Worm (Caenorhabditis elegans): ENCODE measurements around the gene C05D2.8.

The C05D2.8 gene

DNA sequence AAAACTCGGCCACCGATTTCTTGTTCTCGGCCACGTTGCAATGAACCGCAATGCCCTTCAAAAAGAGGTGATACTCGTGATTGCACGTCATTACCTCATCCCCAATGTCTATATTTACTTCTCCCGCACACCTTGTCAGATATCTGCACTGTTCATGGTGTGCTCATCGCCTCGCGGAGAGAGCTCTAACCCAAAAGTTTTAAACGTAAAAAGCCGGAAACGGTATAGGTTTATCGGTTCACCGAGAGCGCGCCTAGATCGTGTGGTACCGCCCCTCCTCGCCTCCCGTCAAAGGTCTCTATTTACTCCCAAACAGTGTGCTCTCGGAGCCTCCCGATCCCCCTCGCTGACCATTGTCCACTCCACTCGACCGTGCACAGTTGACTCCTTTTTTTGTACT lies 25.5 kb downstream of the C05D2.8 start, which contains the start of gene F56D2.3:
Gene F56D2.3, plus strand, starts transcription at position 301 of the 400 bp plus-strand sequence.
- TF ChIP-seq W03F9.2 (tag; optimal IDR thresholded peaks at IDR 0.05) (no peak), dao-5 (tag; optimal IDR thresholded peaks at IDR 0.05) (no peak), him-1 (tag; optimal IDR thresholded peaks at IDR 0.05) (no peak)

- no peak for TF ChIP-seq him-1 (tag; optimal IDR thresholded peaks at IDR 0.05)
- no peak for TF ChIP-seq W03F9.2 (tag; optimal IDR thresholded peaks at IDR 0.05)
These were observed 27.4 kb downstream of the C05D2.8 start, which contains the start of the genes F56D2.8 and uev-2 for ce11 chrIII:5582766-5583165. F56D2.8 (minus strand) TSS chrIII:5582866. uev-2 (plus strand) TSS chrIII:5583125.

- no peak for TF ChIP-seq him-1 (tag; optimal IDR thresholded peaks at IDR 0.05)
- TF ChIP-seq W03F9.2 (tag; optimal IDR thresholded peaks at IDR 0.05): no peak
- no peak for TF ChIP-seq dao-5 (tag; optimal IDR thresholded peaks at IDR 0.05)
These were observed 29.1 kb downstream of the C05D2.8 start, which contains the start of gene F56D2.5 for ce11 chrIII:5581049-5581448. F56D2.5 (minus strand) TSS chrIII:5581419.

ce11 chrIII:5573694-5574093 lies 36.5 kb downstream of the C05D2.8 start, which contains the start of gene molo-1:
molo-1 (plus strand) TSS chrIII:5573994.
- TF ChIP-seq dao-5 (tag; optimal IDR thresholded peaks at IDR 0.05) (no peak), W03F9.2 (tag; optimal IDR thresholded peaks at IDR 0.05) (no peak), him-1 (tag; optimal IDR thresholded peaks at IDR 0.05) (no peak)

ce11 chrIII:5572806-5573205 lies 37.3 kb downstream of the C05D2.8 start:
- TF ChIP-seq him-1 (tag; optimal IDR thresholded peaks at IDR 0.05) (no peak), W03F9.2 (tag; optimal IDR thresholded peaks at IDR 0.05) (no peak), dao-5 (tag; optimal IDR thresholded peaks at IDR 0.05) (no peak)

- TF ChIP-seq him-1 (tag; optimal IDR thresholded peaks at IDR 0.05) (no peak), dao-5 (tag; optimal IDR thresholded peaks at IDR 0.05) (no peak), W03F9.2 (tag; optimal IDR thresholded peaks at IDR 0.05) (no peak)
These were observed 39.2 kb downstream of the C05D2.8 start for ce11 chrIII:5570814-5571443.

DNA sequence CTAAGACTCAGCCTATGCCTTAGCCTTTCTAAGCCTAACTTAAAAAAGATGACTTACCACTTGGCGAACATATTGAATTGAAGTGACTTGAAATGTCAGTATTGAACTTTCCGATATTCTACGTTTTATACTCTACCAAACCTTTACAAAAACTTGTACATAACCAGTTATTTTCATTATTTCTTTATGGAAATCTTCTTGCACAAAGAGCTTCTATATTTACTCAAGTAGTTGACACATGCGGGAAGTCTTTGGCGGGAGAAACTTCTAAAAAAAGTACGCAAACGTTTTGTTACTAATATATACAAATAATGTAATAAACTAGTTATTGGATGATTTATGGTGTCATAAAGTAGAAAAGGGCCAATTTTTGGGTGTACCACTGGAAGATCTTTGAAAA lies 41.5 kb downstream of the C05D2.8 start, which contains the start of gene nspb-12:
Gene nspb-12, minus strand, starts transcription at position 101 of the 400 bp plus-strand sequence.
- TF ChIP-seq dao-5 (tag; optimal IDR thresholded peaks at IDR 0.05) (no peak), W03F9.2 (tag; optimal IDR thresholded peaks at IDR 0.05) (no peak), him-1 (tag; optimal IDR thresholded peaks at IDR 0.05) (no peak)

DNA sequence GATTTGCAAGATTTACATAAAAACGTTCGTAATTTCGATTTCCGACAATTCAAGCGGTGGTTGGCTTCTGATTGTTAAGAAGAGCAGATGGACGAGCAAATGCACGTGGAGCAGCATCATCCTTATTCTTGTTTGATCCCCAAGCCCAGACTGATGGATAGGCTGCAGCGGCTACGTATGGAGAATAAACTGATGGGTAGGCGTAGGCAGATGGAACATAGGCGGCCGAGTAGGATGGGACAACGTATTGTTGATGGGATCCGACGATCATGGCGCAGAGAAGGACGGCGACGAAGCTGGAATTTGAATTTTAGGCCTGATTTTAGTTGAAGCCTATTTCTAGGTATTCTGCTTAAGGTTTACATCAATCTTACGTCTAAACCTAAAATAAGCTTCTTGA lies 41.9 kb downstream of the C05D2.8 start:
- no peak for TF ChIP-seq W03F9.2 (tag; optimal IDR thresholded peaks at IDR 0.05)
- TF ChIP-seq dao-5 (tag; optimal IDR thresholded peaks at IDR 0.05): no peak
- TF ChIP-seq him-1 (tag; optimal IDR thresholded peaks at IDR 0.05): no peak

ce11 chrIII:5566496-5566895 lies 43.6 kb downstream of the C05D2.8 start:
- TF ChIP-seq him-1 (tag; optimal IDR thresholded peaks at IDR 0.05): no peak
- no peak for TF ChIP-seq W03F9.2 (tag; optimal IDR thresholded peaks at IDR 0.05)
- no peak for TF ChIP-seq dao-5 (tag; optimal IDR thresholded peaks at IDR 0.05)

DNA sequence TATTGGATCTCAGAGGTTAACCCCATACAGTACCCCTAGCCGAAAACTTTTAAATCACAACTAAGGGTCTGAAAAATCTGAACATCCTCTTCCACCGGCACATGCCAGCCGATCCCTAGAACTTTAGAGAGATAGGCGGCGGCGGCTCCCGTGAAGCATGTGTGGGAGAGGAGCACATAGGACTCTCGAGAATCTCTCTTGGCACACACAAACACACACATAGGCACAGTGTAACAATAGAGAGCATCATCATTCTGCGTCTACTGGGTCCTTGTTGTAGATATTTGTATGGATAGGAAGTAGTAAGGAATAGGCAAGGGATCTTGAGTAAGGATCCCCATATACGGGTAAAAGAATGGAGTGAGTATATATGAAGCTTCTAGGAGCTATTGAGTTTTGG lies 44.4 kb downstream of the C05D2.8 start:
- TF ChIP-seq him-1 (tag; optimal IDR thresholded peaks at IDR 0.05) (no peak), W03F9.2 (tag; optimal IDR thresholded peaks at IDR 0.05) (no peak), dao-5 (tag; optimal IDR thresholded peaks at IDR 0.05) (no peak)

DNA sequence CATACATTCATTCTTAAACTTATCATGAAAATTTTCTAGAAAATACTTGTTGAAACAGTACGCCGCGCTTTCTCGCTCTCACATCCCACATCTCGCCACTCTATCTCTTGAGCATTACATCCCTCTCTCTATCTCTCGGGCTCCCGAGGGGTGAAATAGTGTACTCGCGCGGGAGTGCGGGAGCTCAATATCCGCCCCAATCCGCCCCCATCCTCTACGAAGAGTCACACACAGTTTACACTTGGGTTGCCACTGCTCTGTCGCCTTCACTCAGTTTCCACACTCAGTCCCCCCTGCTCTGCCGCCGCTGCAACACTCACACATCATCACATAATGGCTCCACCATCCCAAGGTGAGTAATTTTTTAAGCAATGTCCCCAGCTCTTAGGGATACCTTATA lies 45.3 kb downstream of the C05D2.8 start, which contains the start of gene mlc-3:
Gene mlc-3, plus strand, starts transcription at position 227 of the 400 bp plus-strand sequence.
- TF ChIP-seq dao-5 (tag; optimal IDR thresholded peaks at IDR 0.05) (no peak), W03F9.2 (tag; optimal IDR thresholded peaks at IDR 0.05) (no peak), him-1 (tag; optimal IDR thresholded peaks at IDR 0.05) (no peak)

DNA sequence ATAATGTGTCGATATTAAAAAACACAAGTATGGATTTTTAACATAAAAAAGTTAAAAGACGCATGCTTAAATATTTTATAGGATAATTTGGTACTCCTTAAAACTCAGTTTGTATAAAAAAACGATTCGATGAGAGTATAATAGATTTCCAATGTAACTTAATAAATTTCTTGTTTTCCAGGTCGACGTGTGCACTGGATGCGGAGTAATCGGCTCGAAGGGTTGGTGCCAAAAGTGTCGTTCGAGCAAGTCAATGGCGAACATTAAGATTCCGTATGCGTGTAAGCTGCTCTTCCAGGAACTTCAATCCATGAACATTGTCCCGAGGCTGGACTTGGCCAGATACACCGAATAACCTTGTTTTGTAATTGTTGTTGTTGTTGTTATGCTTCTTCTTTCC lies 45.8 kb downstream of the C05D2.8 start:
- TF ChIP-seq him-1 (tag; optimal IDR thresholded peaks at IDR 0.05): no peak
- TF ChIP-seq dao-5 (tag; optimal IDR thresholded peaks at IDR 0.05): no peak
- no peak for TF ChIP-seq W03F9.2 (tag; optimal IDR thresholded peaks at IDR 0.05)

DNA sequence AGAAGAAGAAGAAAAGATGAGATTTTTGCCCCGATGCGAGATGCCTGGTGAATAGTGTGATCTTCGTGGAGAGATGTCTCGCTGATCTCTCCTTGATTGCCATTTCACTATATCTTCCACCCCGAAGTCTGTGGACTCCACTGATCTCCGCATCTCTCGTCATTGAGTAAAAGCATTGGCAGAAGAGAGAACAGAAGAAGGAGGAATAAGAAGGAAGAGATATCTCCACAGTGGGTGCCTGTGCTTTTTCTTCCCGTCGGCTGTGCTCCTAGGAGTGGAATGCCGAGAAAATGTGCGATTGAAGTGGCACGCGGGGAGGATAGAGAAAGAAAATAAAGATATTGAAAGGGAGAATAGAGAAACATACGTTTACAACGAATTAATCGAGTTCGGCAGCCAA lies 46.5 kb downstream of the C05D2.8 start:
- TF ChIP-seq him-1 (tag; optimal IDR thresholded peaks at IDR 0.05) (no peak), dao-5 (tag; optimal IDR thresholded peaks at IDR 0.05) (no peak)

All from whole organism, L4/young adult.